Fruit fly (Drosophila melanogaster) whole organism, embryonic: ENCODE data around the gene kek6.

Experiments
- CG10321 ChIP-seq: fragments of 200-800 bp; sonication (Bioruptor generic); IDR thresholded peaks from 2 replicates; pipeline ENCODE4 v1.3.6; 2022; ENCODE audit warnings: missing biosample characterization, missing genetic modification characterization
- CG11560 ChIP-seq: fragments of 200-800 bp; sonication (Bioruptor generic); IDR thresholded peaks from 3 replicates; pipeline ENCODE4 v1.3.6; 2022; ENCODE audit warnings: missing biosample characterization, missing genetic modification characterization
- CG12219 ChIP-seq: fragments of 200-800 bp; sonication (Bioruptor generic); optimal IDR thresholded peaks from 3 replicates; lab custom pipeline; 2018; ENCODE audit warnings: missing biosample characterization, mild to moderate bottlenecking, missing genetic modification characterization
- CG12391 ChIP-seq: fragments of 200-800 bp; sonication (Bioruptor generic); optimal IDR thresholded peaks from 3 replicates; lab custom pipeline; 2018; ENCODE audit warnings: missing biosample characterization, mild to moderate bottlenecking, missing genetic modification characterization, moderate library complexity
- CG13894 ChIP-seq: fragments of 200-800 bp; sonication (Bioruptor generic); optimal IDR thresholded peaks from 3 replicates; lab custom pipeline; 2018; ENCODE audit warnings: missing biosample characterization, mild to moderate bottlenecking, missing genetic modification characterization, moderate library complexity
- CG16813 ChIP-seq: fragments of 200-800 bp; sonication (Bioruptor generic); IDR thresholded peaks from 3 replicates; pipeline ENCODE4 v1.3.6; 2022; ENCODE audit warnings: missing biosample characterization, missing genetic modification characterization; ENCODE audit not compliant: partially characterized antibody
- CG17328 ChIP-seq: fragments of 200-800 bp; sonication (Bioruptor generic); IDR thresholded peaks from 2 replicates; pipeline ENCODE4 v1.3.6; 2022; ENCODE audit warnings: missing biosample characterization, missing genetic modification characterization
- CG1792 ChIP-seq: fragments of 200-800 bp; sonication (Bioruptor generic); optimal IDR thresholded peaks from 2 replicates; lab custom pipeline; 2016; ENCODE audit warnings: missing biosample characterization, missing genetic modification characterization
- CG18476 ChIP-seq: fragments of 200-800 bp; sonication (Bioruptor generic); optimal IDR thresholded peaks from 2 replicates; lab custom pipeline; 2016; ENCODE audit warnings: missing biosample characterization, mild to moderate bottlenecking, missing genetic modification characterization
- CG18619 ChIP-seq: fragments of 200-800 bp; sonication (Bioruptor generic); optimal IDR thresholded peaks from 3 replicates; lab custom pipeline; 2017; ENCODE audit warnings: missing biosample characterization, mild to moderate bottlenecking, missing genetic modification characterization
- CG2116 ChIP-seq: fragments of 200-800 bp; sonication (Bioruptor generic); optimal IDR thresholded peaks from 3 replicates; lab custom pipeline; 2018; ENCODE audit warnings: missing biosample characterization, mild to moderate bottlenecking, missing genetic modification characterization
- CG2202 ChIP-seq: fragments of 200-800 bp; sonication (Bioruptor generic); optimal IDR thresholded peaks from 2 replicates; lab custom pipeline; 2018; ENCODE audit warnings: missing biosample characterization, mild to moderate bottlenecking, missing genetic modification characterization
- CG30020 ChIP-seq: fragments of 200-800 bp; optimal IDR thresholded peaks from 2 replicates; lab custom pipeline; 2019; ENCODE audit warnings: missing biosample characterization, mild to moderate bottlenecking, missing genetic modification characterization, moderate library complexity
- CG3065 ChIP-seq: fragments of 200-800 bp; sonication (Bioruptor generic); optimal IDR thresholded peaks from 2 replicates; lab custom pipeline; 2016; ENCODE audit warnings: missing biosample characterization, missing genetic modification characterization
- CG3995 ChIP-seq: fragments of 200-800 bp; sonication (Bioruptor generic); optimal IDR thresholded peaks from 3 replicates; lab custom pipeline; 2016; ENCODE audit warnings: missing biosample characterization, missing genetic modification characterization
- CG4854 ChIP-seq: fragments of 200-800 bp; sonication (Bioruptor generic); optimal IDR thresholded peaks from 2 replicates; lab custom pipeline; 2016; ENCODE audit warnings: missing biosample characterization, missing genetic modification characterization, inconsistent platforms
- CG6272 ChIP-seq: fragments of 200-800 bp; sonication (Bioruptor generic); IDR thresholded peaks from 2 replicates; pipeline ENCODE4 v1.3.6; 2022; ENCODE audit warnings: missing biosample characterization, missing genetic modification characterization
- CG7357 ChIP-seq: fragments of 200-800 bp; sonication (Bioruptor generic); IDR thresholded peaks from 3 replicates; pipeline ENCODE4 v1.3.6; 2022; ENCODE audit warnings: missing biosample characterization, missing genetic modification characterization
- CG8281 ChIP-seq: fragments of 200-800 bp; sonication (Bioruptor generic); optimal IDR thresholded peaks from 2 replicates; lab custom pipeline; 2018; ENCODE audit warnings: missing biosample characterization, mild to moderate bottlenecking, missing genetic modification characterization, moderate library complexity
- CG9215 ChIP-seq: fragments of 200-800 bp; sonication (Bioruptor generic); IDR thresholded peaks from 2 replicates; pipeline ENCODE4 v1.3.6; 2022; ENCODE audit warnings: missing biosample characterization, missing genetic modification characterization
- Dfd ChIP-seq, 2 experiments: fragments of >200 bp; optimal IDR thresholded peaks; 2 replicates each; lab custom pipeline; 2017; ENCODE audit warnings: missing biosample characterization in 2 of 2, missing genetic modification characterization in 2 of 2
- Doc2 ChIP-seq: fragments of 200-800 bp; sonication (Bioruptor generic); IDR thresholded peaks from 2 replicates; pipeline ENCODE4 v1.3.6; 2022; ENCODE audit warnings: missing biosample characterization, missing genetic modification characterization
- Doc3 ChIP-seq: fragments of 200-800 bp; sonication (Bioruptor generic); IDR thresholded peaks from 3 replicates; pipeline ENCODE4 v1.3.6; 2022; ENCODE audit warnings: missing biosample characterization, missing genetic modification characterization; ENCODE audit not compliant: partially characterized antibody
- Dp ChIP-seq: fragments of 200-800 bp; sonication (Bioruptor generic); optimal IDR thresholded peaks from 2 replicates; lab custom pipeline; 2018; ENCODE audit warnings: missing biosample characterization, mild to moderate bottlenecking, missing genetic modification characterization, moderate library complexity
- H2.0 ChIP-seq: fragments of 200-800 bp; sonication (Bioruptor generic); IDR thresholded peaks from 2 replicates; pipeline ENCODE4 v1.3.6; 2022; ENCODE audit warnings: missing biosample characterization, missing genetic modification characterization
- Hmr ChIP-seq: fragments of 200-800 bp; sonication (Bioruptor generic); optimal IDR thresholded peaks from 3 replicates; lab custom pipeline; 2017; ENCODE audit warnings: mild to moderate bottlenecking, missing biosample characterization, missing genetic modification reagents, missing genetic modification characterization
- Hsf ChIP-seq: fragments of 200-800 bp; sonication (Bioruptor generic); optimal IDR thresholded peaks from 3 replicates; lab custom pipeline; 2016; ENCODE audit warnings: missing biosample characterization, missing genetic modification characterization
- Jarid2 ChIP-seq: fragments of 200-800 bp; sonication (Bioruptor generic); optimal IDR thresholded peaks from 3 replicates; lab custom pipeline; 2017; ENCODE audit warnings: mild to moderate bottlenecking, missing biosample characterization, missing genetic modification reagents, missing genetic modification characterization
- MTF-1 ChIP-seq: fragments of 200-800 bp; sonication (Bioruptor generic); optimal IDR thresholded peaks from 2 replicates; lab custom pipeline; 2018; ENCODE audit warnings: missing biosample characterization, mild to moderate bottlenecking, missing genetic modification characterization, borderline replicate concordance
- NC2β ChIP-seq: fragments of 200-800 bp; sonication (Bioruptor generic); optimal IDR thresholded peaks from 2 replicates; lab custom pipeline; 2016; ENCODE audit warnings: missing biosample characterization, missing genetic modification characterization
- Six4 ChIP-seq: fragments of 200-800 bp; sonication (Bioruptor generic); optimal IDR thresholded peaks from 2 replicates; lab custom pipeline; 2016; ENCODE audit warnings: missing biosample characterization, missing genetic modification characterization
- Spps ChIP-seq: fragments of 200-800 bp; sonication (Bioruptor generic); optimal IDR thresholded peaks from 2 replicates; lab custom pipeline; 2018; ENCODE audit warnings: missing biosample characterization, mild to moderate bottlenecking, missing genetic modification characterization
- Sry-β ChIP-seq: fragments of 200-800 bp; sonication (Bioruptor generic); optimal IDR thresholded peaks from 2 replicates; lab custom pipeline; 2018; ENCODE audit warnings: missing biosample characterization, mild to moderate bottlenecking, missing genetic modification characterization, moderate library complexity
- Usf ChIP-seq: fragments of 200-800 bp; sonication (Bioruptor generic); optimal IDR thresholded peaks from 2 replicates; lab custom pipeline; 2017; ENCODE audit warnings: missing genotype, missing biosample characterization, missing genetic modification characterization
- Xrp1 ChIP-seq: fragments of 200-800 bp; sonication (Bioruptor generic); IDR thresholded peaks from 2 replicates; pipeline ENCODE4 v1.3.6; 2022; ENCODE audit warnings: missing biosample characterization, missing genetic modification characterization
- ab ChIP-seq: fragments of 200-800 bp; sonication (Bioruptor generic); optimal IDR thresholded peaks from 2 replicates; lab custom pipeline; 2016; ENCODE audit warnings: missing biosample characterization, missing genetic modification characterization
- emc ChIP-seq: fragments of 200-800 bp; sonication (Bioruptor generic); optimal IDR thresholded peaks from 2 replicates; lab custom pipeline; 2016; ENCODE audit warnings: missing biosample characterization, missing genetic modification characterization
- en ChIP-seq: fragments of 200-800 bp; sonication (Bioruptor generic); optimal IDR thresholded peaks from 2 replicates; lab custom pipeline; 2016; ENCODE audit warnings: missing biosample characterization, missing genetic modification characterization
- fd64A ChIP-seq: fragments of 200-800 bp; sonication (Bioruptor generic); optimal IDR thresholded peaks from 3 replicates; lab custom pipeline; 2018; ENCODE audit warnings: missing biosample characterization, mild to moderate bottlenecking, missing genetic modification characterization
- gt ChIP-seq: fragments of 200-800 bp; sonication (Bioruptor generic); IDR thresholded peaks from 2 replicates; pipeline ENCODE4 v1.3.6; 2022; ENCODE audit warnings: missing biosample characterization, missing genetic modification characterization
- jing ChIP-seq: fragments of 200-800 bp; sonication (Bioruptor generic); optimal IDR thresholded peaks from 2 replicates; lab custom pipeline; 2018; ENCODE audit warnings: missing biosample characterization, mild to moderate bottlenecking, missing genetic modification characterization
- lab ChIP-seq: fragments of 200-800 bp; sonication (Bioruptor generic); optimal IDR thresholded peaks from 3 replicates; lab custom pipeline; 2017; ENCODE audit warnings: missing biosample characterization, missing genetic modification characterization, mild to moderate bottlenecking, moderate library complexity, missing genetic modification reagents
- mld ChIP-seq: fragments of 200-800 bp; sonication (Bioruptor generic); IDR thresholded peaks from 3 replicates; pipeline ENCODE4 v1.3.6; 2022; ENCODE audit warnings: missing biosample characterization, missing genetic modification characterization; ENCODE audit not compliant: partially characterized antibody
- pita ChIP-seq: fragments of 200-800 bp; sonication (Bioruptor generic); optimal IDR thresholded peaks from 2 replicates; lab custom pipeline; 2017; ENCODE audit warnings: missing biosample characterization, mild to moderate bottlenecking, missing genetic modification characterization
- scrt ChIP-seq: fragments of 200-800 bp; sonication (Bioruptor generic); optimal IDR thresholded peaks from 2 replicates; lab custom pipeline; 2018; ENCODE audit warnings: missing biosample characterization, mild to moderate bottlenecking, missing genetic modification characterization, moderate library complexity
- seq ChIP-seq: fragments of 200-800 bp; sonication (Bioruptor generic); IDR thresholded peaks from 2 replicates; pipeline ENCODE4 v1.3.6; 2022; ENCODE audit warnings: missing biosample characterization, missing genetic modification characterization
- slbo ChIP-seq: fragments of 200-800 bp; sonication (Bioruptor generic); IDR thresholded peaks from 2 replicates; pipeline ENCODE4 v1.3.6; 2022; ENCODE audit warnings: missing biosample characterization, missing genetic modification characterization
- slou ChIP-seq: fragments of 200-800 bp; sonication (Bioruptor generic); optimal IDR thresholded peaks from 3 replicates; lab custom pipeline; 2016; ENCODE audit warnings: missing biosample characterization, missing genetic modification characterization
- sr ChIP-seq: fragments of 200-800 bp; sonication (Bioruptor generic); IDR thresholded peaks from 3 replicates; pipeline ENCODE4 v1.3.6; 2022; ENCODE audit warnings: missing biosample characterization, missing genetic modification characterization
- stc ChIP-seq: fragments of 200-800 bp; sonication (Bioruptor generic); IDR thresholded peaks from 2 replicates; pipeline ENCODE4 v1.3.6; 2022; ENCODE audit warnings: missing biosample characterization, missing genetic modification characterization
- trem ChIP-seq: fragments of 200-800 bp; optimal IDR thresholded peaks from 3 replicates; lab custom pipeline; 2019; ENCODE audit warnings: missing biosample characterization, mild to moderate bottlenecking, missing genetic modification characterization, moderate library complexity

kek6 gene

DNA sequence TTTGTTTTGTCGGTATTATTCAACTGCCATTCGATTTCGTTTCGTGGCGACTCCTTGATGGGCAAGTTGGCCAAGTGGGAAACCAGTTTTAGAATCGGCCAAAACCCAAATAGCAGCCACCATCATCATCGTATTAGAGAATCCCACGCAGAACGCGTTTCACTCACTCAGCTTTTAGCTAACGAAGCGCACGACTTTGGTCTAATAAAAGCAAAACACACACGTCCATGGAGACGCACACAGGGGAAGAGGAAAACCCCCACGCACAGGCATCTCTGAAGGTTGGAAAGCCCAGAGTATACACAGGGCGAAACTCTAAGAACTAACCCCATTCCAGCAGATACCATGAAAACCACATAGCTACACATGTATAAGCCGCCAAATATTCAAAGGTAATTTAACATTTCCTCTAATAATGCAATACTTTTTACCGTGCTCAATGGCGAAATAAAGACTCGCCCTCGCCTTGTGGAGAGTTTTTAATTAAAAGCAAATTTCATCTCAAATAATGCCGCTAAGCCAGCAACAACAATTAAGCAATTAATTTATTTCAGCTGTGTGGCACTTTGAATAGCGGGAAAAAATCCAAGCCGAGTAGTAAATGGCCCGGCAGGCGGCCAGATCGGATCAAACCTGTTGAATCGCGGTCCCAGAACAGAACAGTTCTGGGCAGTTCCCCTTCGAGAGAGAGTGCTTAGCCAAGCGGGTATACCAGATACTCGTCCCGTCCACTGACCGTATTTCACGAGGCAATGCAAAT lies 89.5 kb downstream of the kek6 start (continued):
- TF ChIP-seq Dfd (GFP tag; optimal IDR thresholded peaks at IDR 0.05; lab: Kevin White, UChicago) (no peak), Doc3 (GFP tag; lab: Robert Waterston, UW) (no peak), seq (GFP tag; lab: Robert Waterston, UW) (no peak), scrt (GFP tag; lab: Kevin White, UChicago) (no peak), CG8281 (tag; lab: Kevin White, UChicago) (no peak), CG16813 (GFP tag; lab: Robert Waterston, UW) (no peak), fd64A (no peak), ab (GFP tag; lab: Kevin White, UChicago) (no peak), CG4854 (GFP tag; lab: Kevin White, UChicago) (no peak), CG12219 (GFP tag; lab: Kevin White, UChicago) (no peak), Jarid2 (GFP tag; lab: Kevin White, UChicago) (no peak), Hmr (GFP tag; lab: Kevin White, UChicago) (no peak), sr (GFP tag; lab: Robert Waterston, UW) (peak; percentile 75), Xrp1 (GFP tag; lab: Robert Waterston, UW) (0 out of 2 replicates have a peak, but pooled peaks have one; percentile 6), CG18619 (GFP tag; lab: Kevin White, UChicago) (no peak), Usf (no peak), CG13894 (tag; lab: Kevin White, UChicago) (peak; percentile 24), lab (GFP tag; lab: Kevin White, UChicago) (no peak), H2.0 (GFP tag; lab: Robert Waterston, UW) (no peak), MTF-1 (GFP tag; lab: Kevin White, UChicago) (no peak), CG7357 (GFP tag; lab: Robert Waterston, UW) (no peak), Dp (GFP tag; lab: Kevin White, UChicago) (no peak), CG12391 (tag; lab: Kevin White, UChicago) (no peak), NC2β (GFP tag; lab: Kevin White, UChicago) (no peak), CG9215 (GFP tag; lab: Robert Waterston, UW) (no peak), emc (GFP tag; lab: Kevin White, UChicago) (no peak), en (GFP tag; lab: Kevin White, UChicago) (no peak), CG3065 (GFP tag; lab: Kevin White, UChicago) (no peak), CG10321 (GFP tag; lab: Robert Waterston, UW) (no peak), CG3995 (GFP tag; lab: Kevin White, UChicago) (no peak), CG2202 (no peak), CG18476 (GFP tag; lab: Kevin White, UChicago) (no peak), CG17328 (GFP tag; lab: Robert Waterston, UW) (no peak), Hsf (no peak), pita (GFP tag; lab: Kevin White, UChicago) (no peak), mld (GFP tag; lab: Robert Waterston, UW) (no peak), slbo (GFP tag; lab: Robert Waterston, UW) (no peak), CG1792 (GFP tag; lab: Kevin White, UChicago) (no peak), CG6272 (no peak), Sry-β (GFP tag; lab: Kevin White, UChicago) (no peak), CG11560 (tag; lab: Robert Waterston, UW) (no peak), stc (GFP tag; lab: Robert Waterston, UW) (no peak), CG2116 (GFP tag; lab: Kevin White, UChicago) (no peak), CG30020 (tag; lab: Kevin White, UChicago) (no peak), gt (GFP tag; lab: Robert Waterston, UW) (no peak), jing (GFP tag; lab: Kevin White, UChicago) (no peak), Six4 (GFP tag; lab: Kevin White, UChicago) (no peak), Spps (no peak), Doc2 (GFP tag; lab: Robert Waterston, UW) (no peak), trem (tag; lab: Kevin White, UChicago) (no peak), slou (GFP tag; lab: Kevin White, UChicago) (no peak)
